Fruit fly (Drosophila melanogaster): Measurements from ENCODE around the gene CheA84a.

CheA84a gene

dm6 chr3R:8180376-8181011 lies 24.1 kb downstream of the CheA84a start (continued):
- TF ChIP-seq CG10959 (GFP tag; IDR thresholded peaks at IDR 0.05), result peak; percentile 36; the same call in 1 of the 2 replicates
- TF ChIP-seq GATAe (GFP tag; conservative IDR thresholded peaks at IDR 0.05), result 0 out of 2 replicates have a peak, but pooled peaks have one; percentile 14
- TF ChIP-seq twi (tag; optimal IDR thresholded peaks at IDR 0.05), result peak; percentile 61
- TF ChIP-seq Oaz (GFP tag; IDR thresholded peaks at IDR 0.05), result no peak
- TF ChIP-seq CkIIα-i1 (GFP tag; IDR thresholded peaks at IDR 0.05), result no peak
- peak; percentile 20 for TF ChIP-seq nerfin-1 (tag; optimal IDR thresholded peaks at IDR 0.05)
- peak; percentile 72 for TF ChIP-seq CG15601 (tag; optimal IDR thresholded peaks at IDR 0.05)
- TF ChIP-seq CG13296 (GFP tag; optimal IDR thresholded peaks at IDR 0.05), result no peak
- TF ChIP-seq CG10431 (GFP tag; optimal IDR thresholded peaks at IDR 0.05), result peak; percentile 20
- peak; percentile 26 for TF ChIP-seq CG12391 (tag; optimal IDR thresholded peaks at IDR 0.05)
- peak; percentile 30 for TF ChIP-seq Side (GFP tag; optimal IDR thresholded peaks at IDR 0.05)
- TF ChIP-seq Sry-β (GFP tag; optimal IDR thresholded peaks at IDR 0.05), result peak; percentile 15
- TF ChIP-seq lilli (GFP tag; optimal IDR thresholded peaks at IDR 0.05), result no peak
- peak; percentile 47 for TF ChIP-seq wek (GFP tag; optimal IDR thresholded peaks at IDR 0.05)
- peak; percentile 46 for TF ChIP-seq CG10209 (GFP tag; optimal IDR thresholded peaks at IDR 0.05)
- TF ChIP-seq D19A (tag; optimal IDR thresholded peaks at IDR 0.05), result peak; percentile 13
- TF ChIP-seq salm (tag; optimal IDR thresholded peaks at IDR 0.05), result peak; percentile 54
- TF ChIP-seq CG17568 (GFP tag; optimal IDR thresholded peaks at IDR 0.05), result peak; percentile 40
- TF ChIP-seq chm (GFP tag; IDR thresholded peaks at IDR 0.05), result peak; percentile 51
- no peak for TF ChIP-seq CG5953 (GFP tag; IDR thresholded peaks at IDR 0.05)
- TF ChIP-seq Sox100B (GFP tag; optimal IDR thresholded peaks at IDR 0.05), result peak; percentile 42
- peak; percentile 98 for TF ChIP-seq grn (GFP tag; optimal IDR thresholded peaks at IDR 0.05)
- no peak for TF ChIP-seq Bteb2 (GFP tag; optimal IDR thresholded peaks at IDR 0.05)
- no peak for TF ChIP-seq jumu (GFP tag; optimal IDR thresholded peaks at IDR 0.05)
- TF ChIP-seq CG7556 (GFP tag; optimal IDR thresholded peaks at IDR 0.05), result peak; percentile 4
- TF ChIP-seq ems (GFP tag; optimal IDR thresholded peaks at IDR 0.05), result no peak
- no peak for TF ChIP-seq CG11696 (GFP tag; IDR thresholded peaks at IDR 0.05)
- peak; percentile 6 for TF ChIP-seq CG11398 (GFP tag; optimal IDR thresholded peaks at IDR 0.05)
- peak; percentile 23 for TF ChIP-seq CG18764 (GFP tag; optimal IDR thresholded peaks at IDR 0.05)
- no peak for TF ChIP-seq CG10462 (GFP tag; optimal IDR thresholded peaks at IDR 0.05)
- no peak for TF ChIP-seq MESR4 (GFP tag; optimal IDR thresholded peaks at IDR 0.05)
- TF ChIP-seq sd (tag; optimal IDR thresholded peaks at IDR 0.05), result peak; percentile 38
- peak; percentile 77 for TF ChIP-seq CG7745 (tag; optimal IDR thresholded peaks at IDR 0.05)
- TF ChIP-seq lola (GFP tag; optimal IDR thresholded peaks at IDR 0.05), result peak in 1 of 3 experiments; percentile 34
- no peak for TF ChIP-seq CG13287 (GFP tag; IDR thresholded peaks at IDR 0.05; ENCODE audit: partially characterized antibody)
- TF ChIP-seq CG18619 (GFP tag; optimal IDR thresholded peaks at IDR 0.05), result peak; percentile 37
- no peak for TF ChIP-seq CG13775 (GFP tag; optimal IDR thresholded peaks at IDR 0.05)
- peak; percentile 95 for TF ChIP-seq CG15479 (GFP tag; optimal IDR thresholded peaks at IDR 0.05)
- peak; percentile 63 for TF ChIP-seq CG9727 (GFP tag; optimal IDR thresholded peaks at IDR 0.05)
- TF ChIP-seq Dbx (GFP tag; IDR thresholded peaks at IDR 0.05), result no peak
- TF ChIP-seq CG8281 (tag; optimal IDR thresholded peaks at IDR 0.05), result peak; percentile 0
- no peak for TF ChIP-seq CG13894 (tag; optimal IDR thresholded peaks at IDR 0.05)
- no peak for TF ChIP-seq wor (GFP tag; IDR thresholded peaks at IDR 0.05)
- peak; percentile 50 for TF ChIP-seq CG8924 (tag; optimal IDR thresholded peaks at IDR 0.05)
- TF ChIP-seq Lpt (GFP tag; optimal IDR thresholded peaks at IDR 0.05), result no peak
- no peak for TF ChIP-seq CG32532 (GFP tag; IDR thresholded peaks at IDR 0.05)
- TF ChIP-seq CG1233 (GFP tag; optimal IDR thresholded peaks at IDR 0.05), result peak; percentile 39
- TF ChIP-seq Trl (optimal IDR thresholded peaks at IDR 0.05), result no peak
- no peak for TF ChIP-seq Trl (GFP tag; optimal IDR thresholded peaks at IDR 0.05)
- peak; percentile 40 for TF ChIP-seq CG2712 (tag; optimal IDR thresholded peaks at IDR 0.05)
